Fruit fly (Drosophila melanogaster): ENCODE data around the gene CtsB.

Gene CtsB

dm6 chrX:13747635-13748467 lies 34.1 kb downstream of the CtsB start:
- TF ChIP-seq CG17801 (GFP tag; optimal IDR thresholded peaks at IDR 0.05; ENCODE audit: partially characterized antibody): peak; percentile 91

- TF ChIP-seq CG17801 (GFP tag; optimal IDR thresholded peaks at IDR 0.05; ENCODE audit: partially characterized antibody): no peak
Measured at dm6 chrX:13747052-13747451, 34.9 kb downstream of the CtsB start.

- TF ChIP-seq CG17801 (GFP tag; optimal IDR thresholded peaks at IDR 0.05; ENCODE audit: partially characterized antibody): peak; percentile 11
Measured at dm6 chrX:13744599-13745052, 37.3 kb downstream of the CtsB start, which contains the start of gene Grip91. Gene Grip91 (minus strand): TSS chrX:13744683.

dm6 chrX:13740992-13741391 lies 41.0 kb downstream of the CtsB start:
- TF ChIP-seq CG17801 (GFP tag; optimal IDR thresholded peaks at IDR 0.05; ENCODE audit: partially characterized antibody): no peak

- TF ChIP-seq CG17801 (GFP tag; optimal IDR thresholded peaks at IDR 0.05; ENCODE audit: partially characterized antibody): peak; percentile 87
Measured at dm6 chrX:13740062-13740461, 41.9 kb downstream of the CtsB start.

- peak; percentile 98 for TF ChIP-seq CG17801 (GFP tag; optimal IDR thresholded peaks at IDR 0.05; ENCODE audit: partially characterized antibody)
Measured at dm6 chrX:13739411-13739888, 42.5 kb downstream of the CtsB start, which contains the start of gene CG11151. Gene CG11151 (plus strand): TSS chrX:13739744.

- no peak for TF ChIP-seq CG17801 (GFP tag; optimal IDR thresholded peaks at IDR 0.05; ENCODE audit: partially characterized antibody)
Measured at dm6 chrX:13737939-13738338, 44.0 kb downstream of the CtsB start, which contains the start of gene CG11134. Gene CG11134 (plus strand): TSS chrX:13737942.

- no peak for TF ChIP-seq CG17801 (GFP tag; optimal IDR thresholded peaks at IDR 0.05; ENCODE audit: partially characterized antibody)
Measured at dm6 chrX:13736174-13736482, 45.8 kb downstream of the CtsB start, which contains the start of gene g. Gene g (minus strand): TSS chrX:13736278.

- TF ChIP-seq CG17801 (GFP tag; optimal IDR thresholded peaks at IDR 0.05; ENCODE audit: partially characterized antibody): no peak
Measured at dm6 chrX:13735322-13736173, 46.4 kb downstream of the CtsB start.

- peak; percentile 82 for TF ChIP-seq CG17801 (GFP tag; optimal IDR thresholded peaks at IDR 0.05; ENCODE audit: partially characterized antibody)
Measured at dm6 chrX:13734866-13735265, 47.1 kb downstream of the CtsB start.

Data from ovary, adult (tissue).